Worm (Caenorhabditis elegans) whole organism, L4/young adult: ENCODE data around the gene C23H5.15.

Experiments used
- W03F9.2 ChIP-seq: fragments of 150-350 bp; optimal IDR thresholded peaks from 2 replicates; lab custom pipeline; 2014; ENCODE audit warnings: missing biosample characterization, missing genetic modification characterization
- dao-5 ChIP-seq: sonication (generic microtip); optimal IDR thresholded peaks from 2 replicates; lab custom pipeline; 2016; ENCODE audit warnings: missing genotype, missing genetic modification characterization, moderate library complexity, missing compliant biosample characterization

ce11 chrIV:2117268-2117667 is 14.6 kb upstream of the C23H5.15 start:
- no peak for TF ChIP-seq dao-5 (tag; lab: Kevin White, UChicago)
- no peak for TF ChIP-seq W03F9.2 (tag; lab: Kevin White, UChicago)
